Worm (Caenorhabditis elegans): ENCODE data around the gene C17C3.11.

DNA sequence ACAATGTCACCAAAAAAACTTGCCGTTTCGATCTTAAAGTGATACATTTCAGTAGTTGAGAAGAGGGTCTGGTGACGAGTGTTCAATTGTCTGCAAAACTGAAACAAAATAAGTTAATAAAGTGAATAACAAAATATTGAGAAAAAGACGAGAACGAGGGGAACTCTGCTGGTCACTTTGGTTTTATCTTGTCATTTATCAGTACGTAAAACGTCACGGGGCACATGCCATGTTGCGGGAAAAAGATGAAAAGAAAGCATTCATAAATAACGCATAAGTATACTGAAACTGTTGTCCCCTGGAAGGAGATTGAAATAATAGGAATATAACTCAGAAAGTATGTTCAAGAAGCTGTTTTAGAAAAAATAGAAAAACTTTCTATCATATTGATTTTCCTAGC is 22.8 kb upstream of the C17C3.11 start, which contains the start of gene sahd-1:
- no peak for TF ChIP-seq ceh-6 (GFP tag; optimal IDR thresholded peaks at IDR 0.05)
- TF ChIP-seq pha-4 (tag; optimal IDR thresholded peaks at IDR 0.05) = no peak
- no peak for TF ChIP-seq ceh-19 (GFP tag; optimal IDR thresholded peaks at IDR 0.05)
- TF ChIP-seq fkh-10 (GFP tag; optimal IDR thresholded peaks at IDR 0.05) = no peak
- no peak for TF ChIP-seq gmeb-2 (tag; optimal IDR thresholded peaks at IDR 0.05)
